Fruit fly (Drosophila melanogaster) whole organism: Measurements from ENCODE around the gene CG15431.

Experiments
- CG8478 ChIP-seq: fragments of >200 bp; optimal IDR thresholded peaks from 2 replicates; lab custom pipeline; 2018; ENCODE audit warnings: inconsistent platforms
- Dll ChIP-seq: fragments of >200 bp; optimal IDR thresholded peaks from 2 replicates; lab custom pipeline; 2017
- EcR ChIP-seq, 2 experiments: fragments of >200 bp; optimal IDR thresholded peaks; 2 replicates each; lab custom pipeline; 2017; ENCODE audit warnings: missing biosample characterization in 2 of 2, missing genetic modification characterization in 2 of 2, missing genetic modification reagents in 2 of 2
- pan ChIP-seq: fragments of >200 bp; optimal IDR thresholded peaks from 2 replicates; lab custom pipeline; 2017
- psq ChIP-seq: fragments of >200 bp; optimal IDR thresholded peaks from 2 replicates; lab custom pipeline; 2017

DNA sequence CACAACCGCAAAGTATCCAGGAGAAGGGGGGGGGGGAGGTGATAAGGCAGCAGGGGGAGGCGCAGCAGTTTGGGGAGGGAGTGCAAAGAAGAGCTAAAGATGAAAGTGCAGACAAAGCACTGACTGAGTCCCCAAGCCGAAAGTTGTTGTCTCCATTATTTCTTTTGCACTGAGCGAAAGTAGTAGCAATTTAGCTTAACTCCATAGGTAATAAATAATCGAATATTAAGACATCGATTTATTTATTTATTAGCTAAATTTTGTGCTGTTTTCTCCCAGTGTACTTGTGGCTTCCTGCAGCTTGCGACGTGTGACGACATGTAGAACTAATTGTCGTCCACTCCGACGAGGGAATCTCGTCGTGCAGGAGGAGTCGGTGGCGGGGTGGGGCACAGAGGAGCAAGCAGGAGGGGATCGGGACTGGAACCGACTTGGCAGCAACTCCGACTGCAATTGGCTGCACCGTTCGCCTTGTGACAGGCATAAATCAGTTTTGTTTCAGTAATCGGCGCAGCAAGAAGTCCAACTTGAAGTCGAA, 79.6 kb downstream of the CG15431 start, which contains the start of gene Traf4:
- TF ChIP-seq EcR (GFP tag; optimal IDR thresholded peaks at IDR 0.05; lab: Kevin White, UChicago): no peak
- TF ChIP-seq Dll: no peak
- no peak for TF ChIP-seq CG8478 (lab: Kevin White, UChicago)
- TF ChIP-seq pan (lab: Kevin White, UChicago): no peak
- TF ChIP-seq psq (lab: Kevin White, UChicago): no peak
